Worm (Caenorhabditis elegans) whole organism, L1 larva: Measurements from ENCODE around the gene T10B5.7.

ENCODE experiments used
- C04F5.9 ChIP-seq: sonication (generic microtip); optimal IDR thresholded peaks from 2 replicates; lab custom pipeline; 2016; ENCODE audit warnings: missing genetic modification characterization, missing compliant biosample characterization
- C34B4.2 ChIP-seq: sonication (generic microtip); optimal IDR thresholded peaks from 2 replicates; lab custom pipeline; 2017; ENCODE audit warnings: mild to moderate bottlenecking, missing genetic modification characterization, missing compliant biosample characterization
- aha-1 ChIP-seq: fragments of 150-350 bp; optimal IDR thresholded peaks from 2 replicates; lab custom pipeline; 2014; ENCODE audit warnings: missing biosample characterization, missing genetic modification characterization
- aly-2 ChIP-seq: fragments of 150-350 bp; optimal IDR thresholded peaks from 2 replicates; lab custom pipeline; 2014; ENCODE audit warnings: missing biosample characterization, missing genetic modification characterization
- blmp-1 ChIP-seq: fragments of 150-350 bp; optimal IDR thresholded peaks from 2 replicates; lab custom pipeline; 2014; ENCODE audit warnings: missing biosample characterization, missing genetic modification characterization
- ceh-8 ChIP-seq: fragments of 200-800 bp; sonication (Bioruptor generic); optimal IDR thresholded peaks from 2 replicates; lab custom pipeline; 2018; ENCODE audit warnings: mild to moderate bottlenecking, missing genetic modification characterization, moderate library complexity, missing compliant biosample characterization
- ceh-90 ChIP-seq: sonication (generic microtip); optimal IDR thresholded peaks from 2 replicates; lab custom pipeline; 2016; ENCODE audit warnings: missing genetic modification characterization, missing compliant biosample characterization
- ces-1 ChIP-seq: fragments of 150-350 bp; optimal IDR thresholded peaks from 2 replicates; lab custom pipeline; 2014; ENCODE audit warnings: missing biosample characterization, missing genetic modification reagents, missing genetic modification characterization
- dpl-1 ChIP-seq, 3 experiments: fragments of 150-350 bp in 2 of 3; sonication (generic microtip) in 1 of 3; optimal IDR thresholded peaks; 2 replicates each; lab custom pipeline; 2014 to 2017; ENCODE audit warnings: missing biosample characterization in 3 of 3, missing genetic modification characterization in 3 of 3, missing genetic modification reagents in 3 of 3
- dsc-1 ChIP-seq: sonication (generic microtip); optimal IDR thresholded peaks from 2 replicates; lab custom pipeline; 2016; ENCODE audit warnings: mild to moderate bottlenecking, missing genetic modification characterization, missing compliant biosample characterization
- efl-1 ChIP-seq, 4 experiments: fragments of 150-350 bp; optimal IDR thresholded peaks in 3 of 4; peaks in 1 of 4; 1 replicate in 1 of 4; 2 replicates in 3 of 4; lab custom pipeline; 2014; ENCODE audit warnings: missing biosample characterization in 2 of 4, missing genetic modification characterization in 2 of 4, missing genetic modification reagents in 2 of 4
- egl-13 ChIP-seq: sonication (generic microtip); optimal IDR thresholded peaks from 2 replicates; lab custom pipeline; 2016; ENCODE audit warnings: missing genotype, missing genetic modification reagents, missing genetic modification characterization, missing compliant biosample characterization
- elt-2 ChIP-seq: sonication (generic microtip); optimal IDR thresholded peaks from 2 replicates; lab custom pipeline; 2016; ENCODE audit warnings: missing genetic modification characterization, mild to moderate bottlenecking, inconsistent platforms, missing compliant biosample characterization, missing genetic modification reagents
- elt-3 ChIP-seq, 6 experiments: fragments of 150-350 bp in 1 of 6; sonication (generic microtip); optimal IDR thresholded peaks; 2 replicates each; lab custom pipeline; 2017 to 2018; ENCODE audit warnings: missing biosample characterization in 6 of 6, missing genetic modification characterization in 6 of 6, inconsistent platforms in 1 of 6
- ets-5 ChIP-seq: fragments of 200-800 bp; sonication (Bioruptor generic); IDR thresholded peaks from 2 replicates; pipeline ENCODE4 v1.3.6; 2022; ENCODE audit warnings: missing genetic modification characterization, missing compliant biosample characterization
- fkh-10 ChIP-seq: sonication (generic microtip); optimal IDR thresholded peaks from 2 replicates; lab custom pipeline; 2017; ENCODE audit warnings: missing biosample characterization, missing genetic modification reagents, missing genetic modification characterization
- fkh-8 ChIP-seq: sonication (generic microtip); optimal IDR thresholded peaks from 2 replicates; lab custom pipeline; 2016; ENCODE audit warnings: mild to moderate bottlenecking, missing genetic modification characterization, missing compliant biosample characterization
- hlh-17 ChIP-seq: fragments of 200-800 bp; sonication (Bioruptor generic); optimal IDR thresholded peaks from 2 replicates; lab custom pipeline; 2018; ENCODE audit warnings: missing genetic modification characterization, mild to moderate bottlenecking, missing compliant biosample characterization, moderate library complexity, borderline replicate concordance
- lin-39 ChIP-seq: fragments of 150-350 bp; optimal IDR thresholded peaks from 2 replicates; lab custom pipeline; 2014; ENCODE audit warnings: missing biosample characterization, missing genetic modification reagents, missing genetic modification characterization
- lir-3 ChIP-seq: sonication (generic microtip); optimal IDR thresholded peaks from 2 replicates; lab custom pipeline; 2016; ENCODE audit warnings: mild to moderate bottlenecking, missing genetic modification characterization, moderate library complexity, missing compliant biosample characterization; ENCODE audit not compliant: poor library complexity
- mab-9 ChIP-seq: fragments of 200-800 bp; sonication (Bioruptor generic); IDR thresholded peaks from 2 replicates; pipeline ENCODE4 v1.3.6; 2022; ENCODE audit warnings: missing genetic modification reagents, missing genetic modification characterization, missing compliant biosample characterization
- mdl-1 ChIP-seq, 2 experiments: fragments of 150-350 bp; optimal IDR thresholded peaks; 2 replicates each; lab custom pipeline; 2014 to 2017; ENCODE audit warnings: missing biosample characterization in 2 of 2, missing genetic modification characterization in 2 of 2, inconsistent platforms in 1 of 2
- nhr-12 ChIP-seq: sonication (generic microtip); optimal IDR thresholded peaks from 2 replicates; lab custom pipeline; 2017; ENCODE audit warnings: missing biosample characterization, missing genetic modification characterization
- nhr-237 ChIP-seq: fragments of 150-350 bp; optimal IDR thresholded peaks from 2 replicates; lab custom pipeline; 2014; ENCODE audit warnings: missing biosample characterization, missing genetic modification characterization
- nhr-47 ChIP-seq: sonication (generic microtip); optimal IDR thresholded peaks from 2 replicates; lab custom pipeline; 2016; ENCODE audit warnings: mild to moderate bottlenecking, missing genetic modification characterization, moderate library complexity, missing compliant biosample characterization
- nhr-71 ChIP-seq: sonication (generic microtip); optimal IDR thresholded peaks from 2 replicates; lab custom pipeline; 2016; ENCODE audit warnings: mild to moderate bottlenecking, missing genetic modification characterization, moderate library complexity, missing compliant biosample characterization
- nhr-76 ChIP-seq: sonication (generic microtip); optimal IDR thresholded peaks from 2 replicates; lab custom pipeline; 2017; ENCODE audit warnings: missing biosample characterization, missing genetic modification characterization
- pax-3 ChIP-seq: fragments of 200-800 bp; sonication (Bioruptor generic); optimal IDR thresholded peaks from 2 replicates; lab custom pipeline; 2018; ENCODE audit warnings: mild to moderate bottlenecking, missing genetic modification characterization, moderate library complexity, missing compliant biosample characterization
- pqm-1 ChIP-seq: sonication (generic microtip); optimal IDR thresholded peaks from 3 replicates; lab custom pipeline; 2017; ENCODE audit warnings: missing biosample characterization, missing genetic modification characterization
- rnt-1 ChIP-seq: sonication (generic microtip); optimal IDR thresholded peaks from 2 replicates; lab custom pipeline; 2016; ENCODE audit warnings: mild to moderate bottlenecking, missing genetic modification characterization, moderate library complexity, missing compliant biosample characterization
- snpc-4 ChIP-seq: fragments of 150-350 bp; optimal IDR thresholded peaks from 2 replicates; lab custom pipeline; 2014; ENCODE audit warnings: missing biosample characterization, missing genetic modification characterization
- snu-23 ChIP-seq: sonication (generic microtip); optimal IDR thresholded peaks from 2 replicates; lab custom pipeline; 2016; ENCODE audit warnings: missing genetic modification characterization, missing compliant biosample characterization
- sptf-1 ChIP-seq: fragments of 150-350 bp; optimal IDR thresholded peaks from 2 replicates; lab custom pipeline; 2014; ENCODE audit warnings: missing biosample characterization, missing genetic modification characterization
- sup-37 ChIP-seq: fragments of 200-800 bp; sonication (Bioruptor generic); optimal IDR thresholded peaks from 2 replicates; lab custom pipeline; 2018; ENCODE audit warnings: mild to moderate bottlenecking, missing genetic modification characterization, missing compliant biosample characterization
- tlp-1 ChIP-seq: fragments of 150-350 bp; optimal IDR thresholded peaks from 2 replicates; lab custom pipeline; 2014; ENCODE audit warnings: missing biosample characterization, missing genetic modification characterization
- unc-30 ChIP-seq: sonication (generic microtip); optimal IDR thresholded peaks from 2 replicates; lab custom pipeline; 2017; ENCODE audit warnings: missing biosample characterization, missing genetic modification characterization
- unc-86 ChIP-seq: sonication (generic microtip); optimal IDR thresholded peaks from 2 replicates; lab custom pipeline; 2016; ENCODE audit warnings: missing genetic modification characterization, missing compliant biosample characterization
- vab-15 ChIP-seq: sonication (generic microtip); optimal IDR thresholded peaks from 2 replicates; lab custom pipeline; 2017; ENCODE audit warnings: missing genotype, mild to moderate bottlenecking, missing genetic modification characterization, missing compliant biosample characterization
- xbp-1 ChIP-seq: sonication (generic microtip); optimal IDR thresholded peaks from 2 replicates; lab custom pipeline; 2016; ENCODE audit warnings: missing genetic modification characterization, missing compliant biosample characterization
- zag-1 ChIP-seq: fragments of 150-350 bp; optimal IDR thresholded peaks from 2 replicates; lab custom pipeline; 2014; ENCODE audit warnings: missing biosample characterization, missing genetic modification characterization
- zip-4 ChIP-seq: fragments of 200-800 bp; sonication (Bioruptor generic); optimal IDR thresholded peaks from 2 replicates; lab custom pipeline; 2018; ENCODE audit warnings: mild to moderate bottlenecking, missing genetic modification characterization, moderate library complexity, missing compliant biosample characterization
- ztf-4 ChIP-seq: fragments of 150-350 bp; optimal IDR thresholded peaks from 2 replicates; lab custom pipeline; 2014; ENCODE audit warnings: missing biosample characterization, missing genetic modification characterization

Gene T10B5.7

ce11 chrV:1868596-1869263 lies 22.7 kb downstream of the T10B5.7 start, which contains the start of gene knl-3 (continued):
- TF ChIP-seq egl-13 (tag; lab: Kevin White, UChicago) = peak; percentile 77
- peak; percentile 89 for TF ChIP-seq dsc-1
- TF ChIP-seq lir-3 (tag; lab: Kevin White, UChicago) = no peak
- no peak for TF ChIP-seq tlp-1 (tag; lab: Kevin White, UChicago)
- TF ChIP-seq ets-5 = no peak
- peak; percentile 84 for TF ChIP-seq unc-86 (tag; lab: Kevin White, UChicago)
- peak; percentile 93 for TF ChIP-seq nhr-47 (tag; lab: Kevin White, UChicago)
- peak; percentile 42 for TF ChIP-seq nhr-237
- peak; percentile 54 for TF ChIP-seq ztf-4 (tag; lab: Kevin White, UChicago)
- TF ChIP-seq snu-23 (GFP tag; lab: Kevin White, UChicago) = peak; percentile 93
- peak; percentile 97 to 98 (median 98) for TF ChIP-seq dpl-1 (GFP tag; optimal IDR thresholded peaks at IDR 0.05; lab: Kevin White, UChicago)
- TF ChIP-seq aha-1 (tag; lab: Kevin White, UChicago) = peak; percentile 55
- peak; percentile 83 for TF ChIP-seq pax-3 (tag; lab: Kevin White, UChicago)
- peak; percentile 54 for TF ChIP-seq sup-37 (GFP tag; lab: Kevin White, UChicago)
- peak; percentile 40 for TF ChIP-seq ceh-90 (tag; lab: Kevin White, UChicago)
- no peak for TF ChIP-seq pqm-1
- TF ChIP-seq nhr-12 (tag; lab: Kevin White, UChicago) = no peak
- no peak for TF ChIP-seq sptf-1 (tag; lab: Kevin White, UChicago)
- peak; percentile 61 for TF ChIP-seq fkh-10 (GFP tag; lab: Kevin White, UChicago)
- TF ChIP-seq xbp-1 (tag; lab: Kevin White, UChicago) = peak; percentile 86
- no peak for TF ChIP-seq unc-30 (tag; lab: Kevin White, UChicago)
- TF ChIP-seq vab-15 (tag; lab: Kevin White, UChicago) = peak; percentile 45
- TF ChIP-seq mdl-1 (tag; optimal IDR thresholded peaks at IDR 0.05; lab: Kevin White, UChicago) = peak in 1 of 2 experiments; percentile 84
- TF ChIP-seq lin-39 (tag; lab: Kevin White, UChicago) = peak; percentile 82
- TF ChIP-seq C34B4.2 (tag; lab: Kevin White, UChicago) = no peak
- TF ChIP-seq elt-3 (tag; optimal IDR thresholded peaks at IDR 0.05; lab: Kevin White, UChicago) = peak in 2 of 6 experiments; percentile 70 to 86
- TF ChIP-seq zip-4 = peak; percentile 64
- TF ChIP-seq fkh-8 (tag; lab: Kevin White, UChicago) = peak; percentile 85
- peak; percentile 82 for TF ChIP-seq mab-9 (GFP tag; lab: Robert Waterston, UW)
- peak; percentile 72 for TF ChIP-seq nhr-76
- TF ChIP-seq ces-1 = no peak
- peak; percentile 81 for TF ChIP-seq aly-2
- peak; percentile 81 for TF ChIP-seq ceh-8 (GFP tag; lab: Kevin White, UChicago)

DNA sequence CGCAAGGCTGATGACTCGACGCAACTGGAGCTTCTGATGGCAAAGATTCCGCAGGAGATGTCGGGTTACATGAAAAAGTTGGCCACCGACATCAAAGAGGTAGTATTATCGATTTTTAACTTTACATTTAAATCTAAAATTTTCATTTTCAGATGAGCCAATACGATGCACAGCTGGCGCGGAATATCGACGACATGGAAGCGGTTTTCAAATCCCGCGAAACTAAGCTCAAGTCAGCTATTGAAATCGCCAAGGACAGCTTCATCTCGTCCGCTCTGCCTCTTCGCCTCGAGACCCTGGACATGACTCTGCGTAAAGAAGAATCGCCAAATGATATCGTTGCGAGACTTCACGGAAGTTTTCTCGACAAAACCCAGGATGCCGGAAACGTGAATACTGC lies 23.7 kb downstream of the T10B5.7 start, which contains the start of gene T10B5.3:
T10B5.3 (minus strand) TSS at position 101 of the 400 bp plus-strand sequence.
- TF ChIP-seq zag-1 (tag; lab: Kevin White, UChicago) (no peak), blmp-1 (no peak), efl-1 (optimal IDR thresholded peaks at IDR 0.05; lab: Kevin White, UChicago) (no peak), efl-1 (GFP tag; optimal IDR thresholded peaks at IDR 0.05 in 1 of 2; lab: Kevin White, UChicago) (no peak), C04F5.9 (tag; lab: Kevin White, UChicago) (no peak), elt-2 (tag; lab: Kevin White, UChicago) (no peak), unc-30 (tag; lab: Kevin White, UChicago) (no peak), sup-37 (GFP tag; lab: Kevin White, UChicago) (no peak), hlh-17 (GFP tag; lab: Kevin White, UChicago) (no peak), snu-23 (GFP tag; lab: Kevin White, UChicago) (no peak), nhr-71 (tag; lab: Kevin White, UChicago) (no peak), rnt-1 (no peak), ceh-8 (GFP tag; lab: Kevin White, UChicago) (no peak), snpc-4 (tag; lab: Kevin White, UChicago) (no peak)
- TF ChIP-seq, all 84 proteins: peak for 0
